Worm (Caenorhabditis elegans): ENCODE data around the gene T25B6.3.
A peak's percentile ranks its signal among the peaks of the same experiment; 100 is the strongest.

T25B6.3 gene

ce11 chrX:9024270-9024669 lies 3.1 kb upstream of the T25B6.3 start:
- TF ChIP-seq aptf-2 (GFP tag; conservative IDR thresholded peaks at IDR 0.05), result no peak
- no peak for TF ChIP-seq somi-1 (GFP tag; optimal IDR thresholded peaks at IDR 0.05)
- TF ChIP-seq F39B2.1 (GFP tag; IDR thresholded peaks at IDR 0.05), result no peak
- TF ChIP-seq B0336.3 (GFP tag; IDR thresholded peaks at IDR 0.05), result no peak
- TF ChIP-seq ets-4 (GFP tag; optimal IDR thresholded peaks at IDR 0.05), result no peak
- 0 out of 2 replicates have a peak, but pooled peaks have one; percentile 20 for TF ChIP-seq Y95B8A.8 (GFP tag; IDR thresholded peaks at IDR 0.05)
- TF ChIP-seq hlh-12 (tag; optimal IDR thresholded peaks at IDR 0.05), result peak; percentile 70
- peak; percentile 89 for TF ChIP-seq ztf-25 (GFP tag; IDR thresholded peaks at IDR 0.05)
- TF ChIP-seq B0035.1 (tag; optimal IDR thresholded peaks at IDR 0.05), result peak; percentile 77
- TF ChIP-seq nhr-90 (tag; optimal IDR thresholded peaks at IDR 0.05), result peak; percentile 88
- no peak for TF ChIP-seq xnd-1 (tag; optimal IDR thresholded peaks at IDR 0.05)
- 0 out of 2 replicates have a peak, but pooled peaks have one; percentile 56 for TF ChIP-seq bed-2 (GFP tag; IDR thresholded peaks at IDR 0.05)
- TF ChIP-seq ccch-3 (GFP tag; optimal IDR thresholded peaks at IDR 0.05), result peak; percentile 41
- peak; percentile 39 for TF ChIP-seq athp-1 (tag; optimal IDR thresholded peaks at IDR 0.05)
- TF ChIP-seq snpc-1.1 (tag; optimal IDR thresholded peaks at IDR 0.05; ENCODE audit: insufficient read depth), result no peak
- TF ChIP-seq nhr-27 (tag; optimal IDR thresholded peaks at IDR 0.05), result no peak
- TF ChIP-seq lin-35 (GFP tag; optimal IDR thresholded peaks at IDR 0.05), result no peak
- no peak for TF ChIP-seq dpff-1 (tag; optimal IDR thresholded peaks at IDR 0.05)
- peak; percentile 79 for TF ChIP-seq mes-4 (tag; optimal IDR thresholded peaks at IDR 0.05)
- no peak for TF ChIP-seq gei-17 (GFP tag; optimal IDR thresholded peaks at IDR 0.05)
- peak; percentile 74 for TF ChIP-seq snpc-4 (GFP tag; optimal IDR thresholded peaks at IDR 0.05)
- TF ChIP-seq snpc-4 (tag; optimal IDR thresholded peaks at IDR 0.05), result peak in 1 of 4 experiments; percentile 30
- no peak for TF ChIP-seq lag-1 (GFP tag; IDR thresholded peaks at IDR 0.05)
- peak; percentile 80; the same call in 1 of the 2 replicates for TF ChIP-seq bed-1 (GFP tag; IDR thresholded peaks at IDR 0.05)
- TF ChIP-seq nhr-120 (GFP tag; IDR thresholded peaks at IDR 0.05), result no peak
- TF ChIP-seq ztf-18 (tag; optimal IDR thresholded peaks at IDR 0.05), result peak; percentile 78
- TF ChIP-seq dpl-1 (GFP tag; optimal IDR thresholded peaks at IDR 0.05), result no peak
- TF ChIP-seq F57A8.1 (GFP tag; optimal IDR thresholded peaks at IDR 0.05), result peak; percentile 45
- no peak for TF ChIP-seq C06A6.2 (GFP tag; conservative IDR thresholded peaks at IDR 0.05)
- peak; percentile 98 for TF ChIP-seq rpc-1 (optimal IDR thresholded peaks at IDR 0.05)
- TF ChIP-seq rpc-1 (tag; optimal IDR thresholded peaks at IDR 0.05), result peak; percentile 100
- TF ChIP-seq zim-3 (tag; optimal IDR thresholded peaks at IDR 0.05), result peak; percentile 64
- peak; percentile 76 for TF ChIP-seq sptf-2 (GFP tag; optimal IDR thresholded peaks at IDR 0.05)
- TF ChIP-seq egl-18 (GFP tag; IDR thresholded peaks at IDR 0.05), result 0 out of 2 replicates have a peak, but pooled peaks have one; percentile 68
- no peak; the same call in none of the 2 replicates for TF ChIP-seq lin-26 (GFP tag; IDR thresholded peaks at IDR 0.05)
- peak; percentile 47 to 50 for TF ChIP-seq let-607 (tag; optimal IDR thresholded peaks at IDR 0.05)
- TF ChIP-seq let-526 (GFP tag; IDR thresholded peaks at IDR 0.05), result no peak
- 0 out of 2 replicates have a peak, but pooled peaks have one; percentile 8 for TF ChIP-seq Y79H2A.3 (GFP tag; conservative IDR thresholded peaks at IDR 0.05)
- TF ChIP-seq ztf-26 (tag; optimal IDR thresholded peaks at IDR 0.05), result peak; percentile 27
- peak; percentile 74 for TF ChIP-seq D2030.7 (GFP tag; IDR thresholded peaks at IDR 0.05)
- no peak for TF ChIP-seq F52B5.7 (tag; optimal IDR thresholded peaks at IDR 0.05)
- TF ChIP-seq chd-7 (tag; optimal IDR thresholded peaks at IDR 0.05), result no peak
- peak; percentile 93 for TF ChIP-seq Y56A3A.18 (GFP tag; IDR thresholded peaks at IDR 0.05)
- TF ChIP-seq Y53G8AR.9 (GFP tag; conservative IDR thresholded peaks at IDR 0.05), result no peak
- peak; percentile 64; the same call in 1 of the 2 replicates for TF ChIP-seq K11D2.4 (GFP tag; IDR thresholded peaks at IDR 0.05)
- peak; percentile 81 for TF ChIP-seq ceh-79 (tag; optimal IDR thresholded peaks at IDR 0.05)
- TF ChIP-seq tlf-1 (GFP tag; optimal IDR thresholded peaks at IDR 0.05), result no peak
- peak; percentile 76 for TF ChIP-seq mxl-1 (tag; optimal IDR thresholded peaks at IDR 0.05)
- peak; percentile 35 for TF ChIP-seq lin-54 (GFP tag; optimal IDR thresholded peaks at IDR 0.05)

All from whole organism, young adult.